Worm (Caenorhabditis elegans) whole organism, L4/young adult: ENCODE results near the gene irld-36.

ENCODE experiments used
- W03F9.2 ChIP-seq: fragments of 150-350 bp; optimal IDR thresholded peaks from 2 replicates; lab custom pipeline; 2014; ENCODE audit warnings: missing biosample characterization, missing genetic modification characterization
- dao-5 ChIP-seq: sonication (generic microtip); optimal IDR thresholded peaks from 2 replicates; lab custom pipeline; 2016; ENCODE audit warnings: missing genotype, missing genetic modification characterization, moderate library complexity, missing compliant biosample characterization
- him-1 ChIP-seq: sonication (generic microtip); optimal IDR thresholded peaks from 2 replicates; lab custom pipeline; 2016; ENCODE audit warnings: missing genotype, missing genetic modification reagents, missing genetic modification characterization, missing compliant biosample characterization

DNA sequence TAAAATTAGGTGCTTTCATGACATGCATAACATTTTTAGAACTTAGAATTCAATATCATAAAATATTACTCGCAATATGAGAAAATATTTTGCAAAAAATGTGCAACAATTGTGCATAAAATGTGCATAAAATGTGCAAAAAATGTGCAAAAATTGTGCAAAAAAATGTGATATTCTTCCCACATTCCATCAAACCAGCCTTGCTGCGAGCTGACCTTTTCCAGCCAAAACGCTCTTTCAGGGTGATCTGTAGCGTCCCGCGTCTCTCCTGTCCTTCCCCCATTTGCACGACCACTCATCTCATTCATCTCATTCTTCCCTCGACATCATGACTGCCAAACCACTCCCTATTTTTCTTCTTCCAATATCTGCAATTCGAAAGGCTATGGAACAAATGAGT, 3.1 kb upstream of the irld-36 start, which contains the start of gene fbxb-17:
- TF ChIP-seq him-1 (tag; lab: Kevin White, UChicago) (no peak), W03F9.2 (tag; lab: Kevin White, UChicago) (no peak), dao-5 (tag; lab: Kevin White, UChicago) (no peak)
